Fruit fly (Drosophila melanogaster) whole organism, embryonic: ENCODE data around the gene CG11085.

ENCODE experiments used
- CG10565 ChIP-seq: fragments of 200-800 bp; sonication (Bioruptor generic); optimal IDR thresholded peaks from 3 replicates; lab custom pipeline; 2016; ENCODE audit warnings: missing biosample characterization, mild to moderate bottlenecking, missing genetic modification characterization
- CG11456 ChIP-seq: fragments of 200-800 bp; sonication (Bioruptor generic); IDR thresholded peaks from 3 replicates; pipeline ENCODE4 v1.3.6; 2022; ENCODE audit warnings: missing biosample characterization, missing genetic modification characterization
- CG11560 ChIP-seq: fragments of 200-800 bp; sonication (Bioruptor generic); IDR thresholded peaks from 3 replicates; pipeline ENCODE4 v1.3.6; 2022; ENCODE audit warnings: missing biosample characterization, missing genetic modification characterization
- CG11723 ChIP-seq: fragments of 200-800 bp; sonication (Bioruptor generic); optimal IDR thresholded peaks from 2 replicates; lab custom pipeline; 2017; ENCODE audit warnings: missing biosample characterization, mild to moderate bottlenecking, missing genetic modification characterization
- CG15011 ChIP-seq: fragments of 200-800 bp; sonication (Bioruptor generic); optimal IDR thresholded peaks from 3 replicates; lab custom pipeline; 2018; ENCODE audit warnings: missing biosample characterization, mild to moderate bottlenecking, missing genetic modification characterization
- CG15479 ChIP-seq: fragments of 200-800 bp; sonication (Bioruptor generic); optimal IDR thresholded peaks from 3 replicates; lab custom pipeline; 2019; ENCODE audit warnings: missing biosample characterization, mild to moderate bottlenecking, missing genetic modification characterization, moderate library complexity
- CG15696 ChIP-seq: fragments of 200-800 bp; sonication (Bioruptor generic); optimal IDR thresholded peaks from 2 replicates; lab custom pipeline; 2019; ENCODE audit warnings: missing biosample characterization, mild to moderate bottlenecking, missing genetic modification characterization, moderate library complexity
- CG17385 ChIP-seq: fragments of 200-800 bp; sonication (Bioruptor generic); optimal IDR thresholded peaks from 3 replicates; lab custom pipeline; 2018; ENCODE audit warnings: missing biosample characterization, mild to moderate bottlenecking, missing genetic modification characterization
- CG2116 ChIP-seq: fragments of 200-800 bp; sonication (Bioruptor generic); optimal IDR thresholded peaks from 3 replicates; lab custom pipeline; 2018; ENCODE audit warnings: missing biosample characterization, mild to moderate bottlenecking, missing genetic modification characterization
- CG2889 ChIP-seq: fragments of 200-800 bp; sonication (Bioruptor generic); IDR thresholded peaks from 3 replicates; pipeline ENCODE4 v1.3.6; 2022; ENCODE audit warnings: missing biosample characterization, missing genetic modification characterization
- CG32532 ChIP-seq: fragments of 200-800 bp; sonication (Bioruptor generic); IDR thresholded peaks from 2 replicates; pipeline ENCODE4 v1.3.6; 2022; ENCODE audit warnings: missing biosample characterization, missing genetic modification characterization
- CG32772 ChIP-seq: fragments of 200-800 bp; sonication (Bioruptor generic); IDR thresholded peaks from 2 replicates; pipeline ENCODE4 v1.3.6; 2022; ENCODE audit warnings: missing biosample characterization, missing genetic modification characterization
- CG34422 ChIP-seq: fragments of 200-800 bp; sonication (Bioruptor generic); IDR thresholded peaks from 3 replicates; pipeline ENCODE4 v1.3.6; 2022; ENCODE audit warnings: missing biosample characterization, missing genetic modification characterization
- CG4328 ChIP-seq: fragments of 200-800 bp; sonication (Bioruptor generic); optimal IDR thresholded peaks from 3 replicates; lab custom pipeline; 2017; ENCODE audit warnings: missing biosample characterization, missing genetic modification reagents, missing genetic modification characterization
- CG4424 ChIP-seq: fragments of 200-800 bp; sonication (Bioruptor generic); optimal IDR thresholded peaks from 3 replicates; lab custom pipeline; 2016; ENCODE audit warnings: missing biosample characterization, missing genetic modification characterization
- CG4617 ChIP-seq: fragments of 200-800 bp; sonication (Bioruptor generic); optimal IDR thresholded peaks from 3 replicates; lab custom pipeline; 2016; ENCODE audit warnings: missing biosample characterization, missing genetic modification characterization, borderline replicate concordance
- CG5180 ChIP-seq: fragments of 200-800 bp; sonication (Bioruptor generic); optimal IDR thresholded peaks from 3 replicates; lab custom pipeline; 2017; ENCODE audit warnings: missing biosample characterization, missing genetic modification characterization, mild to moderate bottlenecking, moderate library complexity, missing genetic modification reagents
- CG6683 ChIP-seq: fragments of 200-800 bp; sonication (Bioruptor generic); optimal IDR thresholded peaks from 2 replicates; lab custom pipeline; 2017; ENCODE audit warnings: missing biosample characterization, mild to moderate bottlenecking, missing genetic modification characterization, missing genetic modification reagents
- CG7987 ChIP-seq: fragments of 200-800 bp; sonication (Bioruptor generic); optimal IDR thresholded peaks from 2 replicates; lab custom pipeline; 2018; ENCODE audit warnings: missing biosample characterization, mild to moderate bottlenecking, missing genetic modification characterization, moderate library complexity
- CTCF ChIP-seq: fragments of 200-800 bp; sonication (Bioruptor generic); optimal IDR thresholded peaks from 2 replicates; lab custom pipeline; 2017; ENCODE audit warnings: missing biosample characterization, mild to moderate bottlenecking, missing genetic modification characterization, moderate library complexity
- D19A ChIP-seq: fragments of 200-800 bp; optimal IDR thresholded peaks from 3 replicates; lab custom pipeline; 2019; ENCODE audit warnings: missing biosample characterization, mild to moderate bottlenecking, missing genetic modification characterization, moderate library complexity
- Dip3 ChIP-seq: fragments of 200-800 bp; sonication (Bioruptor generic); optimal IDR thresholded peaks from 3 replicates; lab custom pipeline; 2016; ENCODE audit warnings: missing biosample characterization, missing genetic modification characterization
- Dref ChIP-seq: fragments of 200-800 bp; sonication (Bioruptor generic); IDR thresholded peaks from 2 replicates; pipeline ENCODE4 v1.3.6; 2022; ENCODE audit warnings: missing biosample characterization, missing genetic modification characterization
- E2f2 ChIP-seq: fragments of 200-800 bp; sonication (Bioruptor generic); IDR thresholded peaks from 2 replicates; pipeline ENCODE4 v1.3.6; 2022; ENCODE audit warnings: missing biosample characterization, missing genetic modification characterization
- Fer3 ChIP-seq: fragments of 200-800 bp; sonication (Bioruptor generic); optimal IDR thresholded peaks from 2 replicates; lab custom pipeline; 2018; ENCODE audit warnings: missing biosample characterization, mild to moderate bottlenecking, missing genetic modification characterization, moderate library complexity
- HLH3B ChIP-seq: fragments of 200-800 bp; sonication (Bioruptor generic); IDR thresholded peaks from 2 replicates; pipeline ENCODE4 v1.3.6; 2022; ENCODE audit warnings: missing biosample characterization, missing genetic modification characterization
- NK7.1 ChIP-seq: fragments of 200-800 bp; sonication (Bioruptor generic); optimal IDR thresholded peaks from 3 replicates; lab custom pipeline; 2016; ENCODE audit warnings: missing biosample characterization, missing genetic modification characterization
- Poxn ChIP-seq: fragments of 200-800 bp; sonication (Bioruptor generic); IDR thresholded peaks from 2 replicates; pipeline ENCODE4 v1.3.6; 2022; ENCODE audit warnings: missing biosample characterization, missing genetic modification characterization
- Sox100B ChIP-seq: fragments of 200-800 bp; sonication (Bioruptor generic); optimal IDR thresholded peaks from 3 replicates; lab custom pipeline; 2018; ENCODE audit warnings: missing biosample characterization, mild to moderate bottlenecking, missing genetic modification characterization
- Sox102F ChIP-seq: fragments of 200-800 bp; sonication (Bioruptor generic); optimal IDR thresholded peaks from 2 replicates; lab custom pipeline; 2018; ENCODE audit warnings: missing biosample characterization, mild to moderate bottlenecking, missing genetic modification characterization, moderate library complexity
- Sry-δ ChIP-seq: fragments of 200-800 bp; sonication (Bioruptor generic); optimal IDR thresholded peaks from 2 replicates; lab custom pipeline; 2016; ENCODE audit warnings: missing biosample characterization, missing genetic modification characterization
- Taf1 ChIP-seq: fragments of 200-800 bp; sonication (Bioruptor generic); IDR thresholded peaks from 2 replicates; pipeline ENCODE4 v1.3.6; 2022; ENCODE audit warnings: missing biosample characterization, missing genetic modification characterization
- ash1 ChIP-seq: fragments of 200-800 bp; sonication (Bioruptor generic); optimal IDR thresholded peaks from 2 replicates; lab custom pipeline; 2018; ENCODE audit warnings: missing biosample characterization, mild to moderate bottlenecking, missing genetic modification characterization
- bab2 ChIP-seq: fragments of 200-800 bp; sonication (Bioruptor generic); optimal IDR thresholded peaks from 2 replicates; lab custom pipeline; 2016; ENCODE audit warnings: missing biosample characterization, missing genetic modification characterization
- cg ChIP-seq: fragments of 200-800 bp; sonication (Bioruptor generic); optimal IDR thresholded peaks from 3 replicates; lab custom pipeline; 2019; ENCODE audit warnings: missing biosample characterization, mild to moderate bottlenecking, missing genetic modification characterization, moderate library complexity
- crp ChIP-seq, 2 experiments: fragments of 200-800 bp; sonication (Bioruptor generic); optimal IDR thresholded peaks; 2 replicates in 1 of 2; 3 replicates in 1 of 2; lab custom pipeline; 2017; ENCODE audit warnings: missing biosample characterization in 2 of 2, missing genetic modification characterization in 2 of 2, mild to moderate bottlenecking in 1 of 2, moderate library complexity in 1 of 2
- da ChIP-seq: fragments of 200-800 bp; sonication (Bioruptor generic); optimal IDR thresholded peaks from 2 replicates; lab custom pipeline; 2016; ENCODE audit warnings: missing biosample characterization, missing genetic modification characterization
- dati ChIP-seq: fragments of 200-800 bp; sonication (Bioruptor generic); IDR thresholded peaks from 2 replicates; pipeline ENCODE4 v1.3.6; 2022; ENCODE audit warnings: missing biosample characterization, missing genetic modification characterization
- emc ChIP-seq: fragments of 200-800 bp; sonication (Bioruptor generic); optimal IDR thresholded peaks from 2 replicates; lab custom pipeline; 2016; ENCODE audit warnings: missing biosample characterization, missing genetic modification characterization
- exex ChIP-seq: fragments of 200-800 bp; sonication (Bioruptor generic); optimal IDR thresholded peaks from 4 replicates; lab custom pipeline; 2018; ENCODE audit warnings: missing biosample characterization, mild to moderate bottlenecking, missing genetic modification characterization, moderate library complexity
- ham ChIP-seq: fragments of 200-800 bp; sonication (Bioruptor generic); IDR thresholded peaks from 2 replicates; pipeline ENCODE4 v1.3.6; 2022; ENCODE audit warnings: missing biosample characterization, missing genetic modification characterization
- insv ChIP-seq, 2 experiments: fragments of 200-800 bp; sonication (Bioruptor generic); optimal IDR thresholded peaks; 3 replicates each; lab custom pipeline; 2016 to 2018; ENCODE audit warnings: missing biosample characterization in 2 of 2, missing genetic modification characterization in 2 of 2
- knrl ChIP-seq: fragments of 200-800 bp; sonication (Bioruptor generic); IDR thresholded peaks from 3 replicates; pipeline ENCODE4 v1.3.6; 2022; ENCODE audit warnings: missing biosample characterization, missing genetic modification characterization; ENCODE audit not compliant: partially characterized antibody
- lov ChIP-seq, 2 experiments: fragments of 200-800 bp in 1 of 2; fragments of >200 bp in 1 of 2; sonication (Bioruptor generic) in 1 of 2; IDR thresholded peaks in 1 of 2; optimal IDR thresholded peaks in 1 of 2; 2 replicates in 1 of 2; 3 replicates in 1 of 2; pipeline versions ENCODE4 v1.3.6 to Lab custom; 2017 to 2022; ENCODE audit warnings: missing biosample characterization in 1 of 2, missing genetic modification characterization in 1 of 2
- mirr ChIP-seq: fragments of 200-800 bp; sonication (Bioruptor generic); optimal IDR thresholded peaks from 3 replicates; lab custom pipeline; 2018; ENCODE audit warnings: missing biosample characterization, mild to moderate bottlenecking, missing genetic modification characterization
- odd ChIP-seq: fragments of 200-800 bp; sonication (Bioruptor generic); optimal IDR thresholded peaks from 2 replicates; lab custom pipeline; 2017; ENCODE audit warnings: missing biosample characterization, mild to moderate bottlenecking, missing genetic modification characterization
- psq ChIP-seq: fragments of 200-800 bp; sonication (Bioruptor generic); optimal IDR thresholded peaks from 2 replicates; lab custom pipeline; 2017; ENCODE audit warnings: missing biosample characterization, missing genetic modification characterization
- shn ChIP-seq: fragments of 200-800 bp; sonication (Bioruptor generic); optimal IDR thresholded peaks from 3 replicates; lab custom pipeline; 2016; ENCODE audit warnings: missing biosample characterization, missing genetic modification characterization
- so ChIP-seq: fragments of 200-800 bp; sonication (Bioruptor generic); IDR thresholded peaks from 3 replicates; pipeline ENCODE4 v1.3.6; 2022; ENCODE audit warnings: missing biosample characterization, missing genetic modification characterization
- toy ChIP-seq: fragments of 200-800 bp; sonication (Bioruptor generic); IDR thresholded peaks from 2 replicates; pipeline ENCODE4 v1.3.6; 2022; ENCODE audit warnings: missing biosample characterization, missing genetic modification characterization
- unpg ChIP-seq: fragments of 200-800 bp; sonication (Bioruptor generic); optimal IDR thresholded peaks from 3 replicates; lab custom pipeline; 2018; ENCODE audit warnings: missing biosample characterization, mild to moderate bottlenecking, missing genetic modification characterization, moderate library complexity

Gene CG11085

dm6 chrX:12654288-12654729 is 38.2 kb downstream of the CG11085 start (continued):
- no peak for TF ChIP-seq ash1
- peak; percentile 19 for TF ChIP-seq psq
- TF ChIP-seq odd (GFP tag; lab: Kevin White, UChicago) = no peak
- TF ChIP-seq toy (GFP tag; lab: Robert Waterston, UW) = no peak
- no peak for TF ChIP-seq D19A (tag; lab: Kevin White, UChicago)
- no peak for TF ChIP-seq crp (GFP tag; optimal IDR thresholded peaks at IDR 0.05; lab: Kevin White, UChicago)
- TF ChIP-seq cg = peak; percentile 100
- TF ChIP-seq so (GFP tag; lab: Robert Waterston, UW) = peak; percentile 31; the same call in 1 of the 3 replicates
- no peak for TF ChIP-seq ham (GFP tag; lab: Robert Waterston, UW)
- TF ChIP-seq Sox100B (GFP tag; lab: Kevin White, UChicago) = no peak
- peak; percentile 51; the same call in 1 of the 3 replicates for TF ChIP-seq CG34422
- TF ChIP-seq HLH3B (GFP tag; lab: Robert Waterston, UW) = 0 out of 2 replicates have a peak, but pooled peaks have one; percentile 8
- TF ChIP-seq CTCF = no peak
- no peak for TF ChIP-seq CG15696
- peak; percentile 22 for TF ChIP-seq CG4617 (GFP tag; lab: Kevin White, UChicago)
- peak; percentile 53 for TF ChIP-seq Dref
- no peak for TF ChIP-seq unpg
- peak; percentile 27; the same call in 1 of the 3 replicates for TF ChIP-seq knrl (GFP tag; lab: Robert Waterston, UW)
- no peak for TF ChIP-seq Dip3 (GFP tag; lab: Kevin White, UChicago)
- TF ChIP-seq CG2889 = no peak
- TF ChIP-seq CG6683 = no peak
- no peak for TF ChIP-seq CG11723
- no peak for TF ChIP-seq Sox102F
- TF ChIP-seq CG7987 (GFP tag; lab: Kevin White, UChicago) = no peak
- no peak for TF ChIP-seq NK7.1
- TF ChIP-seq CG17385 = peak; percentile 91
- TF ChIP-seq CG15479 = peak; percentile 63
- TF ChIP-seq CG2116 (GFP tag; lab: Kevin White, UChicago) = no peak
- no peak for TF ChIP-seq CG10565 (GFP tag; lab: Kevin White, UChicago)
- no peak for TF ChIP-seq emc (GFP tag; lab: Kevin White, UChicago)
- TF ChIP-seq insv (GFP tag; optimal IDR thresholded peaks at IDR 0.05; lab: Kevin White, UChicago) = peak in 1 of 2 experiments; percentile 61
- no peak for TF ChIP-seq Fer3
- no peak for TF ChIP-seq CG11560 (tag; lab: Robert Waterston, UW)
- no peak for TF ChIP-seq da
- TF ChIP-seq exex (tag; lab: Kevin White, UChicago) = no peak
- no peak for TF ChIP-seq CG32772 (GFP tag; lab: Robert Waterston, UW)
- no peak for TF ChIP-seq CG15011 (GFP tag; lab: Kevin White, UChicago)
- no peak for TF ChIP-seq dati (GFP tag; lab: Robert Waterston, UW)
- no peak for TF ChIP-seq CG4328 (GFP tag; lab: Kevin White, UChicago)
- TF ChIP-seq CG5180 (GFP tag; lab: Kevin White, UChicago) = peak; percentile 3
- no peak for TF ChIP-seq Poxn (GFP tag; lab: Robert Waterston, UW)
- TF ChIP-seq Sry-δ (GFP tag; lab: Kevin White, UChicago) = peak; percentile 57
- no peak for TF ChIP-seq CG32532
- TF ChIP-seq CG11456 (GFP tag; lab: Robert Waterston, UW) = no peak
- no peak for TF ChIP-seq bab2 (GFP tag; lab: Kevin White, UChicago)
- TF ChIP-seq E2f2 (GFP tag; lab: Robert Waterston, UW) = no peak
- TF ChIP-seq lov (optimal IDR thresholded peaks at IDR 0.05; lab: Kevin White, UChicago) = no peak
- 0 out of 3 replicates have a peak, but pooled peaks have one; percentile 34 for TF ChIP-seq lov (GFP tag; IDR thresholded peaks at IDR 0.05; lab: Robert Waterston, UW)
- no peak for TF ChIP-seq Taf1 (GFP tag; lab: Robert Waterston, UW)
- no peak for TF ChIP-seq shn (GFP tag; lab: Kevin White, UChicago)
- peak; percentile 31 for TF ChIP-seq mirr (GFP tag; lab: Kevin White, UChicago)
- no peak for TF ChIP-seq CG4424 (GFP tag; lab: Kevin White, UChicago)
